Worm (Caenorhabditis elegans): ENCODE measurements around the gene str-33.

Gene str-33

ce11 chrV:2728236-2728635 lies at the start of gene str-33:
str-33 (plus strand) TSS chrV:2728536.
- TF ChIP-seq D2030.7 (GFP tag; IDR thresholded peaks at IDR 0.05) (no peak), F22D6.2 (tag; optimal IDR thresholded peaks at IDR 0.05) (no peak), T07F8.4 (tag; optimal IDR thresholded peaks at IDR 0.05) (no peak), mes-4 (tag; optimal IDR thresholded peaks at IDR 0.05) (no peak), nhr-90 (tag; optimal IDR thresholded peaks at IDR 0.05) (no peak), hlh-12 (tag; optimal IDR thresholded peaks at IDR 0.05) (no peak), sptf-2 (GFP tag; optimal IDR thresholded peaks at IDR 0.05) (no peak)

- TF ChIP-seq Y79H2A.3 (GFP tag; conservative IDR thresholded peaks at IDR 0.05): no peak
These were observed 44.8 kb upstream of the str-33 start for ce11 chrV:2683497-2683896.

ce11 chrV:2684227-2684626 lies 44.1 kb upstream of the str-33 start:
- TF ChIP-seq sptf-2 (GFP tag; optimal IDR thresholded peaks at IDR 0.05) (no peak), athp-1 (tag; optimal IDR thresholded peaks at IDR 0.05) (no peak), snpc-1.3 (tag; optimal IDR thresholded peaks at IDR 0.05; ENCODE audit: insufficient read depth) (no peak), Y79H2A.3 (GFP tag; conservative IDR thresholded peaks at IDR 0.05) (no peak), Y56A3A.18 (GFP tag; IDR thresholded peaks at IDR 0.05) (no peak), hmg-1.2 (GFP tag; IDR thresholded peaks at IDR 0.05) (no peak), Y95B8A.8 (GFP tag; IDR thresholded peaks at IDR 0.05) (no peak), nfya-2 (GFP tag; IDR thresholded peaks at IDR 0.05) (no peak), die-1 (tag; optimal IDR thresholded peaks at IDR 0.05) (no peak), hlh-12 (tag; optimal IDR thresholded peaks at IDR 0.05) (no peak), mel-28 (tag; optimal IDR thresholded peaks at IDR 0.05; ENCODE audit: borderline replicate concordance) (no peak), nfya-1 (tag; optimal IDR thresholded peaks at IDR 0.05; ENCODE audit: borderline replicate concordance, insufficient read depth) (no peak), madf-6 (GFP tag; IDR thresholded peaks at IDR 0.05) (no peak), F37B4.10 (GFP tag; IDR thresholded peaks at IDR 0.05) (no peak), attf-5 (GFP tag; optimal IDR thresholded peaks at IDR 0.05) (no peak)

- TF ChIP-seq Y95B8A.8 (GFP tag; IDR thresholded peaks at IDR 0.05) (0 out of 2 replicates have a peak, but pooled peaks have one; percentile 5), Y53G8AR.9 (GFP tag; conservative IDR thresholded peaks at IDR 0.05) (peak; percentile 63; the same call in 1 of the 2 replicates), nfyb-1 (GFP tag; IDR thresholded peaks at IDR 0.05) (0 out of 2 replicates have a peak, but pooled peaks have one; percentile 10), nhr-90 (tag; optimal IDR thresholded peaks at IDR 0.05) (no peak), let-607 (tag; optimal IDR thresholded peaks at IDR 0.05) (no peak), hmg-20 (GFP tag; IDR thresholded peaks at IDR 0.05) (no peak), tlf-1 (GFP tag; optimal IDR thresholded peaks at IDR 0.05) (no peak), nhr-120 (GFP tag; IDR thresholded peaks at IDR 0.05) (no peak), lin-40 (tag; optimal IDR thresholded peaks at IDR 0.05) (no peak), egl-44 (GFP tag; IDR thresholded peaks at IDR 0.05) (no peak), pbrm-1 (GFP tag; IDR thresholded peaks at IDR 0.05) (no peak), F33H1.4 (GFP tag; IDR thresholded peaks at IDR 0.05) (no peak), ztf-25 (GFP tag; IDR thresholded peaks at IDR 0.05) (0 out of 2 replicates have a peak, but pooled peaks have one; percentile 60), K12H6.12 (tag; optimal IDR thresholded peaks at IDR 0.05) (no peak), C06A6.2 (GFP tag; conservative IDR thresholded peaks at IDR 0.05) (0 out of 2 replicates have a peak, but pooled peaks have one; percentile 14), attf-5 (GFP tag; optimal IDR thresholded peaks at IDR 0.05) (no peak), ztf-28 (GFP tag; IDR thresholded peaks at IDR 0.05) (no peak)
These were observed 39.8 kb upstream of the str-33 start for ce11 chrV:2688562-2688961.
